Fruit fly (Drosophila melanogaster) whole organism, prepupa: ENCODE measurements around the gene Hers.
"Not testable (repeated sequence)": the region's sequence is repeated elsewhere in the genome, so short reads cannot be mapped to it uniquely, and the experiment has no call there.

Source experiments
- CG31627 ChIP-seq: fragments of 200-800 bp; sonication (Bioruptor generic); optimal IDR thresholded peaks from 3 replicates; lab custom pipeline; 2016; ENCODE audit warnings: missing biosample characterization, missing genetic modification characterization
- CG6808 ChIP-seq: fragments of 200-800 bp; sonication (Bioruptor generic); optimal IDR thresholded peaks from 3 replicates; lab custom pipeline; 2017; ENCODE audit warnings: missing biosample characterization, missing genetic modification characterization, mild to moderate bottlenecking, moderate library complexity, missing genetic modification reagents
- Eip75B ChIP-seq: fragments of 200-800 bp; sonication (Bioruptor generic); optimal IDR thresholded peaks from 3 replicates; lab custom pipeline; 2016; ENCODE audit warnings: missing biosample characterization, missing genetic modification characterization
- Ets21C ChIP-seq: fragments of 200-800 bp; sonication (Bioruptor generic); optimal IDR thresholded peaks from 3 replicates; lab custom pipeline; 2016; ENCODE audit warnings: missing biosample characterization, missing genetic modification characterization
- Smox ChIP-seq: fragments of 200-800 bp; sonication (Bioruptor generic); optimal IDR thresholded peaks from 3 replicates; lab custom pipeline; 2016; ENCODE audit warnings: missing biosample characterization, missing genetic modification characterization
- net ChIP-seq: fragments of 200-800 bp; sonication (Bioruptor generic); optimal IDR thresholded peaks from 3 replicates; lab custom pipeline; 2016; ENCODE audit warnings: missing biosample characterization, missing genetic modification characterization

Gene Hers

dm6 chrX:19948773-19949172 is 82.8 kb downstream of the Hers start, which contains the start of gene CG45493:
Gene CG45493 (minus strand): TSS chrX:19948873.
- TF ChIP-seq CG31627 (GFP tag; lab: Kevin White, UChicago); Smox (GFP tag; lab: Kevin White, UChicago); Eip75B: not testable (repeated sequence)
- TF ChIP-seq, all 60 proteins: peak for 0; not testable (repeated sequence) for 60

dm6 chrX:19953508-19953907 is 87.6 kb downstream of the Hers start, which contains the start of gene CG45494:
Gene CG45494 (minus strand): TSS chrX:19953608.
- not testable (repeated sequence) for TF ChIP-seq net, CG6808, Ets21C (GFP tag; lab: Kevin White, UChicago)
